Fruit fly (Drosophila melanogaster) Kc167 (cell line): Measurements from ENCODE around the gene Tgt.

ENCODE experiments used
- Myc ChIP-seq: fragments of >200 bp; optimal IDR thresholded peaks from 2 replicates; lab custom pipeline; 2017; ENCODE audit warnings: missing external identifiers
- h ChIP-seq: fragments of >200 bp; optimal IDR thresholded peaks from 3 replicates; lab custom pipeline; 2018; ENCODE audit warnings: missing external identifiers
- psq ChIP-seq: fragments of >200 bp; optimal IDR thresholded peaks from 2 replicates; lab custom pipeline; 2017; ENCODE audit warnings: missing external identifiers

dm6 chr2L:1214465-1214864 is 30.6 kb downstream of the Tgt start:
- no peak for TF ChIP-seq psq
- no peak for TF ChIP-seq h (lab: Kevin White, UChicago)
- no peak for TF ChIP-seq Myc (lab: Kevin White, UChicago)
